Fruit fly (Drosophila melanogaster) whole organism: ENCODE results near the gene Msh6.

Source experiments
- CG8478 ChIP-seq: fragments of >200 bp; optimal IDR thresholded peaks from 2 replicates; lab custom pipeline; 2018; ENCODE audit warnings: inconsistent platforms
- psq ChIP-seq: fragments of >200 bp; optimal IDR thresholded peaks from 2 replicates; lab custom pipeline; 2017

- TF ChIP-seq CG8478 (no peak), psq (no peak)
Observed at dm6 chr3L:15107776-15108379, 50.5 kb downstream of the Msh6 start.
